Fruit fly (Drosophila melanogaster): Measurements from ENCODE around the gene DNAlig3.

DNAlig3 gene

dm6 chr3R:12448889-12449314, 47.3 kb upstream of the DNAlig3 start, which contains the start of gene CG18549 (continued):
- TF ChIP-seq CG17385 (GFP tag; optimal IDR thresholded peaks at IDR 0.05) (peak; percentile 100), trem (tag; optimal IDR thresholded peaks at IDR 0.05) (peak; percentile 98), CG15479 (GFP tag; optimal IDR thresholded peaks at IDR 0.05) (peak; percentile 71), CG32767 (GFP tag; IDR thresholded peaks at IDR 0.05) (peak; percentile 100), tio (GFP tag; optimal IDR thresholded peaks at IDR 0.05) (peak; percentile 99), vvl (GFP tag; IDR thresholded peaks at IDR 0.05) (peak; percentile 100), CG3065 (GFP tag; optimal IDR thresholded peaks at IDR 0.05) (peak; percentile 99), CG7987 (GFP tag; optimal IDR thresholded peaks at IDR 0.05) (peak; percentile 99), CG15269 (tag; optimal IDR thresholded peaks at IDR 0.05) (peak; percentile 100), pho (GFP tag; optimal IDR thresholded peaks at IDR 0.05) (peak; percentile 99), lilli (GFP tag; optimal IDR thresholded peaks at IDR 0.05) (peak; percentile 100), Sin3A (optimal IDR thresholded peaks at IDR 0.05) (no peak), CG4404 (GFP tag; IDR thresholded peaks at IDR 0.05) (peak; percentile 99), Xrp1 (GFP tag; IDR thresholded peaks at IDR 0.05) (peak; percentile 100), Jarid2 (GFP tag; optimal IDR thresholded peaks at IDR 0.05) (peak; percentile 98), CG8359 (GFP tag; optimal IDR thresholded peaks at IDR 0.05; ENCODE audit: borderline replicate concordance) (peak; percentile 97), gro (GFP tag; optimal IDR thresholded peaks at IDR 0.05) (peak; percentile 99), CG42726 (GFP tag; IDR thresholded peaks at IDR 0.05; ENCODE audit: partially characterized antibody) (peak; percentile 5; the same call in 1 of the 2 replicates), CG4707 (GFP tag; optimal IDR thresholded peaks at IDR 0.05) (peak; percentile 99), Dek (tag; optimal IDR thresholded peaks at IDR 0.05) (peak; percentile 100), nmo (GFP tag; optimal IDR thresholded peaks at IDR 0.05) (peak; percentile 100), cato (GFP tag; optimal IDR thresholded peaks at IDR 0.05; ENCODE audit: borderline replicate concordance) (peak; percentile 99), CG33557 (GFP tag; optimal IDR thresholded peaks at IDR 0.05) (peak; percentile 100), pb (GFP tag; optimal IDR thresholded peaks at IDR 0.05) (peak; percentile 98), Fer2 (tag; optimal IDR thresholded peaks at IDR 0.05) (peak; percentile 99), CG31224 (GFP tag; IDR thresholded peaks at IDR 0.05) (peak; percentile 98), CG6689 (GFP tag; IDR thresholded peaks at IDR 0.05) (peak; percentile 100), CG3838 (GFP tag; optimal IDR thresholded peaks at IDR 0.05) (peak; percentile 99), CG12104 (GFP tag; optimal IDR thresholded peaks at IDR 0.05) (peak; percentile 100), phol (tag; optimal IDR thresholded peaks at IDR 0.05) (peak; percentile 100), CG4854 (GFP tag; optimal IDR thresholded peaks at IDR 0.05) (peak; percentile 99), bbx (GFP tag; IDR thresholded peaks at IDR 0.05; ENCODE audit: partially characterized antibody) (peak; percentile 76), chn (GFP tag; optimal IDR thresholded peaks at IDR 0.05) (peak; percentile 100), CG10979 (tag; optimal IDR thresholded peaks at IDR 0.05) (peak; percentile 100), peb (GFP tag; IDR thresholded peaks at IDR 0.05) (peak; percentile 100), Max (GFP tag; optimal IDR thresholded peaks at IDR 0.05) (peak; percentile 100), p53 (GFP tag; optimal IDR thresholded peaks at IDR 0.05) (peak; percentile 96), CG4730 (GFP tag; IDR thresholded peaks at IDR 0.05) (peak; percentile 100), chm (GFP tag; IDR thresholded peaks at IDR 0.05) (peak; percentile 100), dpn (GFP tag; optimal IDR thresholded peaks at IDR 0.05) (peak; percentile 99 to 100), Bteb2 (GFP tag; optimal IDR thresholded peaks at IDR 0.05) (peak; percentile 99), CG15514 (GFP tag; optimal IDR thresholded peaks at IDR 0.05) (peak; percentile 96), CG30431 (GFP tag; optimal IDR thresholded peaks at IDR 0.05) (peak; percentile 99), CG10147 (GFP tag; optimal IDR thresholded peaks at IDR 0.05) (peak; percentile 100), Usf (GFP tag; optimal IDR thresholded peaks at IDR 0.05) (peak; percentile 98), CG8944 (GFP tag; optimal IDR thresholded peaks at IDR 0.05) (peak; percentile 99), ato (GFP tag; IDR thresholded peaks at IDR 0.05; ENCODE audit: partially characterized antibody) (peak; percentile 71), CG10431 (GFP tag; optimal IDR thresholded peaks at IDR 0.05) (peak; percentile 99), CG7271 (tag; optimal IDR thresholded peaks at IDR 0.05) (peak; percentile 99), stwl (tag; optimal IDR thresholded peaks at IDR 0.05) (peak; percentile 95)

Data from whole organism, embryonic.